Fruit fly (Drosophila melanogaster) whole organism, prepupa: Measurements from ENCODE around the gene Pez.

ENCODE experiments used
- CG6854 ChIP-seq: fragments of 200-800 bp; sonication (Bioruptor generic); optimal IDR thresholded peaks from 2 replicates; lab custom pipeline; 2017; ENCODE audit warnings: missing biosample characterization, mild to moderate bottlenecking, missing genetic modification characterization
- CG8319 ChIP-seq: fragments of 200-800 bp; sonication (Bioruptor generic); optimal IDR thresholded peaks from 3 replicates; lab custom pipeline; 2016; ENCODE audit warnings: missing biosample characterization, missing genetic modification characterization
- Eip78C ChIP-seq: fragments of 200-800 bp; sonication (Bioruptor generic); peaks from one replicate; lab custom pipeline; 2016; ENCODE audit warnings: missing biosample characterization, missing genetic modification characterization
- esn ChIP-seq: fragments of 200-800 bp; sonication (Bioruptor generic); optimal IDR thresholded peaks from 2 replicates; lab custom pipeline; 2016; ENCODE audit warnings: missing biosample characterization, mild to moderate bottlenecking, missing genetic modification characterization, moderate library complexity

DNA sequence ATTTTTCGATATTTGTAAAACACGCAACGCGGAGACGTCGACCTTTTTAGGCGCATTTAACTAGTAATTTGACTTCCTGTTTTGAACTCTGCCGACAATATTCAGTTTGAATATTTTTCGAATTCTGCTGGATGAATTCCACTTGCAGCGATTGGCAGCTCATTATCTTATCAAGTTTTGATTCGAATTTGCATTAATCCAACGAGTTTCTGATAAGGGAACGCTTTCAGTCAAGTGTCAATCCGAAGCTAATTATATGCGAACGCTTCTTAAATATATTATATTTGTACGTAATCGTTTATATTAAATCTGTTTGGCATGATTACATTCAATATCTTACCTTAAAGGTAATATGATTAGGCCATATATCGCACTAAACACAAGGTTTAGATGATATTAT lies 9.9 kb upstream of the Pez start, which contains the start of gene CG9497:
- TF ChIP-seq esn (no peak), CG8319 (GFP tag; lab: Kevin White, UChicago) (no peak), Eip78C (GFP tag; lab: Kevin White, UChicago) (no peak), CG6854 (GFP tag; lab: Kevin White, UChicago) (no peak)
